Fruit fly (Drosophila melanogaster) whole organism, adult: Measurements from ENCODE around the gene CG18628.
A peak's percentile ranks its signal among the peaks of the same experiment; 100 is the strongest.

ENCODE experiments used
- CG1620 ChIP-seq: fragments of 200-800 bp; sonication (Bioruptor generic); optimal IDR thresholded peaks from 2 replicates; lab custom pipeline; 2016; ENCODE audit warnings: missing biosample characterization, missing genetic modification characterization
- CG7045 ChIP-seq: fragments of 200-800 bp; sonication (Bioruptor generic); optimal IDR thresholded peaks from 2 replicates; lab custom pipeline; 2017; ENCODE audit warnings: missing biosample characterization, mild to moderate bottlenecking, missing genetic modification characterization
- CG7101 ChIP-seq: fragments of 200-800 bp; sonication (Bioruptor generic); optimal IDR thresholded peaks from 2 replicates; lab custom pipeline; 2018; ENCODE audit warnings: missing biosample characterization, mild to moderate bottlenecking, missing genetic modification characterization, moderate library complexity
- Crg-1 ChIP-seq: fragments of 200-800 bp; sonication (Bioruptor generic); optimal IDR thresholded peaks from 2 replicates; lab custom pipeline; 2016; ENCODE audit warnings: missing biosample characterization, missing genetic modification characterization
- Hr96 ChIP-seq: fragments of 200-800 bp; sonication (Bioruptor generic); optimal IDR thresholded peaks from 2 replicates; lab custom pipeline; 2016; ENCODE audit warnings: missing biosample characterization, missing genetic modification characterization
- bab1 ChIP-seq: fragments of 200-800 bp; sonication (Bioruptor generic); optimal IDR thresholded peaks from 3 replicates; lab custom pipeline; 2019; ENCODE audit warnings: missing biosample characterization, mild to moderate bottlenecking, missing genetic modification characterization, moderate library complexity
- cic ChIP-seq: fragments of 200-800 bp; sonication (Bioruptor generic); optimal IDR thresholded peaks from 2 replicates; lab custom pipeline; 2017; ENCODE audit warnings: missing biosample characterization, mild to moderate bottlenecking, missing genetic modification characterization, moderate library complexity
- kay ChIP-seq: fragments of 200-800 bp; sonication (Bioruptor generic); peaks from one replicate; lab custom pipeline; 2016; ENCODE audit warnings: missing biosample characterization, missing genetic modification characterization, borderline replicate concordance
- ovo ChIP-seq: fragments of 200-800 bp; sonication (Bioruptor generic); optimal IDR thresholded peaks from 2 replicates; lab custom pipeline; 2016; ENCODE audit warnings: missing biosample characterization, missing genetic modification characterization

dm6 chr3L:10660744-10661589 is 21.4 kb downstream of the CG18628 start, which contains the start of the genes CG32066 and CG8003:
- peak; percentile 42 for TF ChIP-seq CG1620 (GFP tag; lab: Kevin White, UChicago)
- TF ChIP-seq cic (GFP tag; lab: Kevin White, UChicago): peak; percentile 31
- peak; percentile 69 for TF ChIP-seq CG7101
- no peak for TF ChIP-seq Hr96 (GFP tag; lab: Kevin White, UChicago)
- TF ChIP-seq kay (GFP tag; lab: Kevin White, UChicago): no peak
- TF ChIP-seq ovo (GFP tag; lab: Kevin White, UChicago): peak; percentile 7
- TF ChIP-seq Crg-1 (GFP tag; lab: Kevin White, UChicago): peak; percentile 13
- TF ChIP-seq bab1 (GFP tag; lab: Kevin White, UChicago): peak; percentile 55
- TF ChIP-seq CG7045 (GFP tag; lab: Kevin White, UChicago): peak; percentile 34
